Worm (Caenorhabditis elegans) whole organism, L2 larva: ENCODE data around the gene F48G7.12.
A peak's percentile ranks its signal among the peaks of the same experiment; 100 is the strongest.

Experiments
- C34F6.9 ChIP-seq: fragments of 150-350 bp; optimal IDR thresholded peaks from 2 replicates; lab custom pipeline; 2014; ENCODE audit warnings: missing biosample characterization, missing genetic modification characterization
- F13H6.1 ChIP-seq: sonication (generic microtip); optimal IDR thresholded peaks from 2 replicates; lab custom pipeline; 2016; ENCODE audit warnings: missing genetic modification characterization, missing compliant biosample characterization
- R02D3.7 ChIP-seq: fragments of 150-350 bp; optimal IDR thresholded peaks from 2 replicates; lab custom pipeline; 2014; ENCODE audit warnings: missing biosample characterization, missing genetic modification characterization
- Y55F3AM.14 ChIP-seq: fragments of 200-800 bp; sonication (Bioruptor generic); optimal IDR thresholded peaks from 2 replicates; lab custom pipeline; 2018; ENCODE audit warnings: mild to moderate bottlenecking, missing genetic modification characterization, missing compliant biosample characterization
- ZK546.5 ChIP-seq: sonication (generic microtip); optimal IDR thresholded peaks from 2 replicates; lab custom pipeline; 2017; ENCODE audit warnings: missing biosample characterization, missing genetic modification characterization
- aly-2 ChIP-seq: fragments of 150-350 bp; optimal IDR thresholded peaks from 2 replicates; lab custom pipeline; 2014; ENCODE audit warnings: missing biosample characterization, missing genetic modification characterization
- ama-1 ChIP-seq: fragments of 150-350 bp; optimal IDR thresholded peaks from 2 replicates; lab custom pipeline; 2018; ENCODE audit warnings: inconsistent platforms
- ceh-16 ChIP-seq: fragments of 150-350 bp; optimal IDR thresholded peaks from 2 replicates; lab custom pipeline; 2014; ENCODE audit warnings: missing biosample characterization, missing genetic modification characterization
- crh-2 ChIP-seq: sonication (generic microtip); optimal IDR thresholded peaks from 2 replicates; lab custom pipeline; 2017; ENCODE audit warnings: missing biosample characterization, missing genetic modification characterization
- dmd-4 ChIP-seq: sonication (generic microtip); optimal IDR thresholded peaks from 2 replicates; lab custom pipeline; 2017; ENCODE audit warnings: missing biosample characterization, missing genetic modification characterization
- elt-1 ChIP-seq: fragments of 150-350 bp; optimal IDR thresholded peaks from 2 replicates; lab custom pipeline; 2014; ENCODE audit warnings: missing biosample characterization, missing genetic modification characterization
- elt-3 ChIP-seq: sonication (generic microtip); optimal IDR thresholded peaks from 2 replicates; lab custom pipeline; 2017; ENCODE audit warnings: missing biosample characterization, missing genetic modification characterization
- fos-1 ChIP-seq: fragments of 150-350 bp; optimal IDR thresholded peaks from 2 replicates; lab custom pipeline; 2014; ENCODE audit warnings: missing biosample characterization, missing genetic modification characterization
- gmeb-1 ChIP-seq: fragments of 150-350 bp; optimal IDR thresholded peaks from 2 replicates; lab custom pipeline; 2014; ENCODE audit warnings: missing biosample characterization, missing genetic modification characterization
- lin-11 ChIP-seq: fragments of 150-350 bp; sonication (generic microtip); optimal IDR thresholded peaks from 2 replicates; lab custom pipeline; 2014; ENCODE audit warnings: missing biosample characterization, missing genetic modification characterization, inconsistent platforms, mixed read lengths
- lin-13 ChIP-seq: fragments of 150-350 bp; optimal IDR thresholded peaks from 2 replicates; lab custom pipeline; 2014; ENCODE audit warnings: missing biosample characterization, missing genetic modification reagents, missing genetic modification characterization
- lin-39 ChIP-seq: fragments of 150-350 bp; optimal IDR thresholded peaks from 2 replicates; lab custom pipeline; 2014; ENCODE audit warnings: missing biosample characterization, missing genetic modification reagents, missing genetic modification characterization
- lsy-2 ChIP-seq, 2 experiments: fragments of 150-350 bp in 1 of 2; sonication (generic microtip) in 1 of 2; optimal IDR thresholded peaks; 2 replicates each; lab custom pipeline; 2014 to 2017; ENCODE audit warnings: missing biosample characterization in 2 of 2, missing genetic modification characterization in 2 of 2
- mab-5 ChIP-seq: fragments of 150-350 bp; optimal IDR thresholded peaks from 2 replicates; lab custom pipeline; 2014; ENCODE audit warnings: missing biosample characterization, missing genetic modification characterization
- mbf-1 ChIP-seq: sonication (generic microtip); optimal IDR thresholded peaks from 2 replicates; lab custom pipeline; 2017; ENCODE audit warnings: missing biosample characterization, missing genetic modification characterization
- mdl-1 ChIP-seq, 2 experiments: fragments of 150-350 bp in 1 of 2; sonication (generic microtip) in 1 of 2; optimal IDR thresholded peaks; 2 replicates each; lab custom pipeline; 2017; ENCODE audit warnings: missing biosample characterization in 2 of 2, missing genetic modification characterization in 2 of 2
- nhr-10 ChIP-seq: sonication (generic microtip); optimal IDR thresholded peaks from 2 replicates; lab custom pipeline; 2017; ENCODE audit warnings: missing biosample characterization, missing genetic modification characterization
- nhr-11 ChIP-seq: fragments of 150-350 bp; optimal IDR thresholded peaks from 2 replicates; lab custom pipeline; 2014; ENCODE audit warnings: missing biosample characterization, missing genetic modification characterization
- nhr-129 ChIP-seq: fragments of 150-350 bp; optimal IDR thresholded peaks from 2 replicates; lab custom pipeline; 2014; ENCODE audit warnings: missing biosample characterization, missing genetic modification characterization
- nhr-23 ChIP-seq: fragments of 150-350 bp; optimal IDR thresholded peaks from 2 replicates; lab custom pipeline; 2014; ENCODE audit warnings: missing biosample characterization, missing genetic modification reagents, missing genetic modification characterization
- nhr-237 ChIP-seq: fragments of 150-350 bp; optimal IDR thresholded peaks from 2 replicates; lab custom pipeline; 2014; ENCODE audit warnings: missing biosample characterization, missing genetic modification characterization
- nhr-25 ChIP-seq: fragments of 150-350 bp; sonication (generic microtip); optimal IDR thresholded peaks from 3 replicates; lab custom pipeline; 2014; ENCODE audit warnings: missing biosample characterization, missing genetic modification characterization
- nhr-6 ChIP-seq: fragments of 150-350 bp; optimal IDR thresholded peaks from 2 replicates; lab custom pipeline; 2014; ENCODE audit warnings: missing biosample characterization, missing genetic modification characterization
- peb-1 ChIP-seq: fragments of 150-350 bp; optimal IDR thresholded peaks from 2 replicates; lab custom pipeline; 2014; ENCODE audit warnings: missing biosample characterization, missing genetic modification characterization
- sem-4 ChIP-seq: fragments of 150-350 bp; optimal IDR thresholded peaks from 2 replicates; lab custom pipeline; 2014; ENCODE audit warnings: missing biosample characterization, missing genetic modification reagents, missing genetic modification characterization
- sma-3 ChIP-seq: sonication (generic microtip); optimal IDR thresholded peaks from 2 replicates; lab custom pipeline; 2016; ENCODE audit warnings: missing genetic modification reagents, missing genetic modification characterization, missing compliant biosample characterization
- sma-9 ChIP-seq, 2 experiments: fragments of 150-350 bp in 1 of 2; sonication (generic microtip) in 1 of 2; optimal IDR thresholded peaks; 2 replicates each; lab custom pipeline; 2014 to 2016; ENCODE audit warnings: missing genetic modification characterization in 2 of 2, mild to moderate bottlenecking in 1 of 2, missing biosample characterization in 1 of 2, missing compliant biosample characterization in 1 of 2, missing genetic modification reagents in 1 of 2, moderate library complexity in 1 of 2
- snpc-4 ChIP-seq: fragments of 150-350 bp; optimal IDR thresholded peaks from 2 replicates; lab custom pipeline; 2014; ENCODE audit warnings: missing biosample characterization, missing genetic modification characterization
- zag-1 ChIP-seq: fragments of 150-350 bp; optimal IDR thresholded peaks from 2 replicates; lab custom pipeline; 2014; ENCODE audit warnings: missing biosample characterization, missing genetic modification characterization
- ztf-11 ChIP-seq: sonication (generic microtip); optimal IDR thresholded peaks from 2 replicates; lab custom pipeline; 2017; ENCODE audit warnings: missing biosample characterization, missing genetic modification characterization
- ztf-4 ChIP-seq: fragments of 150-350 bp; optimal IDR thresholded peaks from 2 replicates; lab custom pipeline; 2014; ENCODE audit warnings: missing biosample characterization, missing genetic modification characterization

The F48G7.12 gene

DNA sequence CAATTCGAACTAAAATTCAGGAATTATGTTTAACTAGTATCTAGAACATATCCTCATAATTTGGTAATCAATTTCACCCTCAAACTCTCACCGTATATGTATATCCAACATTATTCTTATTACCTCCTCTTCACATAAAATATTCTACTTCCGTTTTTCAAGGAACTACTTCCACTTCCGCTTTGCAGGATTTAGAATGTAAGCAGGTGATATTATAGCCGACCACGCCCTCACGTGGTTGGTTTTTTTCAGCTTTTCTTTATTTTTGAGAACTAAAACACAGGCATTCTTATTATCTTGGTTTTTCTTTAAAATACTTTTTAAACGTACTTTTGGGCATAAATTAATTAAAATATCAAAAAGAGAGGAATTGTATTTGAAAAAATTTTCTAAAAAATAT, 28.1 kb downstream of the F48G7.12 start:
- TF ChIP-seq sma-9 (GFP tag; optimal IDR thresholded peaks at IDR 0.05; lab: Kevin White, UChicago) (peak; percentile 15), sma-9 (tag; optimal IDR thresholded peaks at IDR 0.05; lab: Kevin White, UChicago) (no peak), lsy-2 (tag; optimal IDR thresholded peaks at IDR 0.05; lab: Kevin White, UChicago) (peak in 1 of 2 experiments; percentile 29), mab-5 (tag; lab: Kevin White, UChicago) (no peak), C34F6.9 (tag; lab: Kevin White, UChicago) (peak; percentile 5)

DNA sequence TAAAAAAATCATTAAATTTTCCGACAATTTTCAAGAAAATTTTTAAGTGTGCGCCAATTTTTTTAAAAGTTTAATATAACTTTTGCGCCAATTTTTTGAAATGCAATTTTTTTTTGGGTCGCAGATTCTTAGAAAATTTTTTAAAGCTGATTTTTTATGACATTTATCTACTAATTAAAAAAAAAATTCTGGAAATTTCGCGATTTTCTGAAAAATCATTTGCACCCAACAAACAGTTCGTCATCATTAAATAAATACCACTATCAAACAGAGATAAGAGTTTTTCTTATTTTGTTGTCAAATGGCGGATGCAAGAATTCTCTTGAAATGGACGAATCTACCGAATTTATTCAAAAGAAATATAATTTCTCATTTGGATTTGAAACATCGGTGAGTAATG, 30.8 kb downstream of the F48G7.12 start, which contains the start of gene F48G7.13:
Gene F48G7.13 (plus strand): TSS at position 301 of the 400 bp plus-strand sequence.
- TF ChIP-seq ztf-11: no peak
- peak; percentile 49 for TF ChIP-seq fos-1 (tag; lab: Kevin White, UChicago)
- TF ChIP-seq lin-39 (tag; lab: Kevin White, UChicago): no peak

DNA sequence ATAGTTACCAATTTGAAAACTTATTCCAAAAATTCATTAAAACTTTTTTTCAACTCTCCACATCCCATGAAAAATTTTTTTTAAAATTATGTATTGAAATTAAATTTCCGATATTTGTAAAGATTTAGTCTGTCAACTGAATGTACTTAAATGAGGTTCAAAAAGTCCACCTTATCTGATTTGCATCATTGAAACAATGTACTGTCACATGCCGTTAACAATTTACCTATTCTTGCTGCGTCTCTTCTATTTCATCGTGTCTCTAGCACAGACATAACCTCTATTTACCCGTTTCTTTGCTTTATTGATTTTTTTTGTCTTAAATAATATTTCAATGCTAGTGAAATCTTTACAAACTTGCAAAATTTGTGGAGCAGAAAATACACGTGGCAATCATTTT, 35.8 kb downstream of the F48G7.12 start, which contains the start of gene nhr-90:
Gene nhr-90 (plus strand): TSS at position 296 of the 400 bp plus-strand sequence.
- TF ChIP-seq zag-1 (tag; lab: Kevin White, UChicago) (no peak), sma-9 (GFP tag; optimal IDR thresholded peaks at IDR 0.05; lab: Kevin White, UChicago) (peak; percentile 57), sma-9 (tag; optimal IDR thresholded peaks at IDR 0.05; lab: Kevin White, UChicago) (no peak), F13H6.1 (tag; lab: Kevin White, UChicago) (no peak), sem-4 (tag; lab: Kevin White, UChicago) (no peak), lin-39 (tag; lab: Kevin White, UChicago) (no peak), nhr-6 (no peak), nhr-129 (tag; lab: Kevin White, UChicago) (peak; percentile 71), fos-1 (tag; lab: Kevin White, UChicago) (peak; percentile 8), elt-1 (tag; lab: Kevin White, UChicago) (no peak), gmeb-1 (tag; lab: Kevin White, UChicago) (no peak), peb-1 (tag; lab: Kevin White, UChicago) (no peak), Y55F3AM.14 (GFP tag; lab: Kevin White, UChicago) (no peak), ceh-16 (tag; lab: Kevin White, UChicago) (no peak), C34F6.9 (tag; lab: Kevin White, UChicago) (no peak), crh-2 (tag; lab: Kevin White, UChicago) (peak; percentile 29), ZK546.5 (tag; lab: Kevin White, UChicago) (no peak), mdl-1 (tag; optimal IDR thresholded peaks at IDR 0.05; lab: Kevin White, UChicago) (no peak), snpc-4 (tag; lab: Kevin White, UChicago) (no peak), elt-3 (tag; lab: Kevin White, UChicago) (no peak), nhr-25 (no peak), ztf-4 (tag; lab: Kevin White, UChicago) (no peak), nhr-237 (no peak), lin-11 (tag; lab: Kevin White, UChicago) (no peak), aly-2 (tag; lab: Kevin White, UChicago) (no peak), lin-13 (GFP tag; lab: Kevin White, UChicago) (no peak), mbf-1 (tag; lab: Kevin White, UChicago) (no peak)

DNA sequence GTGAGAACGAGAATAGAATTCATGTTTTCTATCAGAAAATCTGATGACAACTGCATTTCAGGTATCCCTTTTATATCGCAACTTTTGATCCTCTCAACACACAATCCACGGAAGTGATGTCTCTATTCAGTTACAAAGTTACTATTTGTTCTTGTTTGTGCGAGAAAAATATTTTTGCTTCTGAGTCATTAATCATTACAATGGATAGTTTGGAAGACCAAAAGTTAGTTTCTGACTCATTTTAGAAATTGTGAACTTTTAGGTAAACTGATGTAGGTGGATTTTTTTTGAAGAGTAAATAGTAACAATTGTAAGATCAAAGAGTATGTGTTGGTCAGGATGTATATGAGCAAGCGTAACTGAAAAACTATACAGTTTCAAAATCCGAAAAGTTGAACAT, 36.4 kb downstream of the F48G7.12 start, which contains the start of gene srlf-36:
Gene srlf-36 (minus strand): TSS at position 101 of the 400 bp plus-strand sequence.
- TF ChIP-seq nhr-23 (tag; lab: Kevin White, UChicago) (no peak), ama-1 (lab: Kevin White, UChicago) (no peak), ZK546.5 (tag; lab: Kevin White, UChicago) (no peak), R02D3.7 (tag; lab: Kevin White, UChicago) (no peak), nhr-129 (tag; lab: Kevin White, UChicago) (no peak)
- TF ChIP-seq, all 48 proteins: peak for 0

DNA sequence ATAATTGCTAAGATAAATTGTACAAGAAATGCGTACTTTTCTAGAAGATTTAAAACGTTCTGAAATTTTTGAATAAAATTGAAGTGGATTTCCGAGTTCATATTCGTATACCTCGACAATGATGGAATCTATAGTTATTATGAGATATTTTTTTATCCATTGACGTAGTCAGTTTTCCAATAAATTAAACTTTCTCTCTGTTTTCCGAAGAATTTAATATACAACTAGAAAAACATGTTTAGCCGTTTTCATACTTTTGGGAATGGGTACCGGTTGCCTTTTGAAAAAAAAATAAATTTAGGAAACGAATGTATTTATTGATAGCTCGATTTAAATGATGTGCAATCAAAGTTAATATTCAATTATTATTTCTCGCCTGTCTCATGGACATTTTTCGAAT, 37.2 kb downstream of the F48G7.12 start, which contains the start of gene srw-109:
Gene srw-109 (minus strand): TSS at position 101 of the 400 bp plus-strand sequence.
- TF ChIP-seq nhr-6: no peak
- no peak for TF ChIP-seq elt-3 (tag; lab: Kevin White, UChicago)
- no peak for TF ChIP-seq lin-13 (GFP tag; lab: Kevin White, UChicago)
- no peak for TF ChIP-seq sma-9 (GFP tag; optimal IDR thresholded peaks at IDR 0.05; lab: Kevin White, UChicago)
- TF ChIP-seq sma-9 (tag; optimal IDR thresholded peaks at IDR 0.05; lab: Kevin White, UChicago): no peak
- no peak for TF ChIP-seq dmd-4 (tag; lab: Kevin White, UChicago)
- TF ChIP-seq nhr-10 (tag; lab: Kevin White, UChicago): no peak
- no peak for TF ChIP-seq ztf-11
- TF ChIP-seq sma-3 (GFP tag; lab: Kevin White, UChicago): no peak
- TF ChIP-seq sem-4 (tag; lab: Kevin White, UChicago): no peak
- TF ChIP-seq R02D3.7 (tag; lab: Kevin White, UChicago): no peak
- TF ChIP-seq nhr-11 (tag; lab: Kevin White, UChicago): no peak
- TF ChIP-seq peb-1 (tag; lab: Kevin White, UChicago): no peak
- TF ChIP-seq, all 48 proteins: peak for 0
